Worm (Caenorhabditis elegans) whole organism, young adult: Measurements from ENCODE around the gene srbc-63.

Experiments
- B0019.2 ChIP-seq: fragments of 200-800 bp; sonication (Bioruptor generic); conservative IDR thresholded peaks from 2 replicates; pipeline ENCODE4 v1.3.6; 2022; ENCODE audit warnings: missing genetic modification reagents, missing genetic modification characterization, missing compliant biosample characterization
- B0035.1 ChIP-seq: sonication (generic microtip); optimal IDR thresholded peaks from 2 replicates; lab custom pipeline; 2016; ENCODE audit warnings: missing genetic modification characterization, mild to moderate bottlenecking, missing compliant biosample characterization, missing genotype, missing genetic modification reagents
- F10E7.11 ChIP-seq: sonication (generic microtip); optimal IDR thresholded peaks from 2 replicates; lab custom pipeline; 2017; ENCODE audit warnings: mild to moderate bottlenecking, missing genetic modification characterization, moderate library complexity, missing compliant biosample characterization
- F39B2.1 ChIP-seq: fragments of 200-800 bp; sonication (Bioruptor generic); IDR thresholded peaks from 2 replicates; pipeline ENCODE4 v1.3.6; 2022; ENCODE audit warnings: missing genetic modification reagents, missing genetic modification characterization, missing compliant biosample characterization
- F49E8.2 ChIP-seq: sonication (generic microtip); optimal IDR thresholded peaks from 3 replicates; lab custom pipeline; 2017; ENCODE audit warnings: missing genetic modification characterization, mild to moderate bottlenecking, missing compliant biosample characterization, antibody characterized with exemption, moderate library complexity; ENCODE audit not compliant: insufficient read depth
- F55B11.4 ChIP-seq: sonication (generic microtip); optimal IDR thresholded peaks from 2 replicates; lab custom pipeline; 2016; ENCODE audit warnings: missing compliant biosample characterization, missing genetic modification characterization, borderline replicate concordance; ENCODE audit not compliant: insufficient read depth
- K12H6.12 ChIP-seq: fragments of 200-800 bp; sonication (Bioruptor generic); optimal IDR thresholded peaks from 2 replicates; lab custom pipeline; 2018; ENCODE audit warnings: mild to moderate bottlenecking, missing genetic modification characterization, missing compliant biosample characterization
- T26A5.8 ChIP-seq: sonication (generic microtip); optimal IDR thresholded peaks from 2 replicates; lab custom pipeline; 2016; ENCODE audit warnings: missing genetic modification characterization, missing compliant biosample characterization
- Y53F4B.3 ChIP-seq: fragments of 200-800 bp; sonication (Bioruptor generic); IDR thresholded peaks from 2 replicates; pipeline ENCODE4 v1.3.6; 2022; ENCODE audit warnings: missing genetic modification reagents, missing genetic modification characterization, missing compliant biosample characterization
- Y53G8AR.9 ChIP-seq: fragments of 200-800 bp; sonication (Bioruptor generic); conservative IDR thresholded peaks from 2 replicates; pipeline ENCODE4 v1.3.6; 2022; ENCODE audit warnings: missing genetic modification reagents, missing genetic modification characterization, missing compliant biosample characterization
- Y79H2A.3 ChIP-seq: fragments of 200-800 bp; sonication (Bioruptor generic); conservative IDR thresholded peaks from 2 replicates; pipeline ENCODE4 v1.3.6; 2022; ENCODE audit warnings: missing genetic modification reagents, missing genetic modification characterization, missing compliant biosample characterization
- aptf-3 ChIP-seq: fragments of 200-800 bp; sonication (Bioruptor generic); IDR thresholded peaks from 2 replicates; pipeline ENCODE4 v1.3.6; 2022; ENCODE audit warnings: missing genetic modification characterization, missing compliant biosample characterization
- athp-1 ChIP-seq: sonication (generic microtip); optimal IDR thresholded peaks from 2 replicates; lab custom pipeline; 2017; ENCODE audit warnings: mild to moderate bottlenecking, missing genetic modification characterization, missing compliant biosample characterization
- ceh-100 ChIP-seq: fragments of 200-800 bp; sonication (Bioruptor generic); IDR thresholded peaks from 2 replicates; pipeline ENCODE4 v1.3.6; 2022; ENCODE audit warnings: missing genetic modification reagents, missing genetic modification characterization, missing compliant biosample characterization
- ceh-27 ChIP-seq: fragments of 200-800 bp; sonication (Bioruptor generic); optimal IDR thresholded peaks from 2 replicates; lab custom pipeline; 2018; ENCODE audit warnings: mild to moderate bottlenecking, missing genetic modification characterization, moderate library complexity, missing compliant biosample characterization
- ceh-58 ChIP-seq: fragments of 200-800 bp; sonication (Bioruptor generic); IDR thresholded peaks from 2 replicates; pipeline ENCODE4 v1.3.6; 2022; ENCODE audit warnings: missing genetic modification characterization, missing compliant biosample characterization
- ceh-79 ChIP-seq: sonication (generic microtip); optimal IDR thresholded peaks from 2 replicates; lab custom pipeline; 2017; ENCODE audit warnings: mild to moderate bottlenecking, missing genetic modification characterization, missing compliant biosample characterization
- die-1 ChIP-seq: sonication (generic microtip); optimal IDR thresholded peaks from 2 replicates; lab custom pipeline; 2016; ENCODE audit warnings: missing genotype, mild to moderate bottlenecking, missing genetic modification characterization, missing compliant biosample characterization
- dpff-1 ChIP-seq: sonication (generic microtip); optimal IDR thresholded peaks from 2 replicates; lab custom pipeline; 2017; ENCODE audit warnings: mild to moderate bottlenecking, missing genetic modification characterization, missing compliant biosample characterization
- efl-1 ChIP-seq: fragments of 150-350 bp; optimal IDR thresholded peaks from 2 replicates; lab custom pipeline; 2014; ENCODE audit warnings: missing biosample characterization, missing genetic modification reagents, missing genetic modification characterization
- egl-18 ChIP-seq: fragments of 200-800 bp; sonication (Bioruptor generic); IDR thresholded peaks from 2 replicates; pipeline ENCODE4 v1.3.6; 2022; ENCODE audit warnings: missing genetic modification reagents, missing genetic modification characterization, missing compliant biosample characterization
- ekl-4 ChIP-seq: fragments of 200-800 bp; sonication (Bioruptor generic); IDR thresholded peaks from 2 replicates; pipeline ENCODE4 v1.3.6; 2022; ENCODE audit warnings: missing genetic modification reagents, missing genetic modification characterization, missing compliant biosample characterization
- fkh-3 ChIP-seq: sonication (generic microtip); optimal IDR thresholded peaks from 2 replicates; lab custom pipeline; 2016; ENCODE audit warnings: mild to moderate bottlenecking, missing genetic modification characterization, missing compliant biosample characterization
- him-1 ChIP-seq: sonication (generic microtip); optimal IDR thresholded peaks from 2 replicates; lab custom pipeline; 2016; ENCODE audit warnings: missing genotype, missing genetic modification reagents, missing genetic modification characterization, missing compliant biosample characterization
- hlh-26 ChIP-seq: fragments of 200-800 bp; sonication (Bioruptor generic); conservative IDR thresholded peaks from 2 replicates; pipeline ENCODE4 v1.3.6; 2022; ENCODE audit warnings: missing genetic modification reagents, missing genetic modification characterization, missing compliant biosample characterization
- hmg-1.2 ChIP-seq: fragments of 200-800 bp; sonication (Bioruptor generic); IDR thresholded peaks from 2 replicates; pipeline ENCODE4 v1.3.6; 2022; ENCODE audit warnings: missing genetic modification reagents, missing genetic modification characterization, missing compliant biosample characterization
- lin-26 ChIP-seq: fragments of 200-800 bp; sonication (Bioruptor generic); IDR thresholded peaks from 2 replicates; pipeline ENCODE4 v1.3.6; 2022; ENCODE audit warnings: missing genetic modification reagents, missing genetic modification characterization, missing compliant biosample characterization
- lsl-1 ChIP-seq: fragments of 200-800 bp; sonication (Bioruptor generic); optimal IDR thresholded peaks from 2 replicates; lab custom pipeline; 2018; ENCODE audit warnings: mild to moderate bottlenecking, missing genetic modification characterization, moderate library complexity, missing compliant biosample characterization
- lsy-27 ChIP-seq: sonication (generic microtip); optimal IDR thresholded peaks from 2 replicates; lab custom pipeline; 2017; ENCODE audit warnings: missing genetic modification characterization, mild to moderate bottlenecking, missing compliant biosample characterization, antibody characterized with exemption, missing genotype, borderline replicate concordance; ENCODE audit not compliant: insufficient read depth
- madf-10 ChIP-seq: sonication (generic microtip); optimal IDR thresholded peaks from 2 replicates; lab custom pipeline; 2016; ENCODE audit warnings: mild to moderate bottlenecking, missing genetic modification characterization, missing compliant biosample characterization
- madf-3 ChIP-seq: fragments of 200-800 bp; sonication (Bioruptor generic); IDR thresholded peaks from 2 replicates; pipeline ENCODE4 v1.3.6; 2022; ENCODE audit warnings: missing genetic modification reagents, missing genetic modification characterization, missing compliant biosample characterization
- madf-6 ChIP-seq: fragments of 200-800 bp; sonication (Bioruptor generic); IDR thresholded peaks from 2 replicates; pipeline ENCODE4 v1.3.6; 2022; ENCODE audit warnings: missing genetic modification reagents, missing genetic modification characterization, missing compliant biosample characterization
- madf-8 ChIP-seq: fragments of 200-800 bp; sonication (Bioruptor generic); conservative IDR thresholded peaks from 2 replicates; pipeline ENCODE4 v1.3.6; 2022; ENCODE audit warnings: missing genetic modification reagents, missing genetic modification characterization, missing compliant biosample characterization
- mel-28 ChIP-seq: sonication (generic microtip); optimal IDR thresholded peaks from 2 replicates; lab custom pipeline; 2016; ENCODE audit warnings: borderline replicate concordance, mild to moderate bottlenecking, missing genetic modification characterization, missing compliant biosample characterization
- mxl-1 ChIP-seq: sonication (generic microtip); optimal IDR thresholded peaks from 2 replicates; lab custom pipeline; 2016; ENCODE audit warnings: missing genetic modification characterization, missing compliant biosample characterization
- nfya-1 ChIP-seq: sonication (generic microtip); optimal IDR thresholded peaks from 2 replicates; lab custom pipeline; 2017; ENCODE audit warnings: antibody characterized with exemption, missing compliant biosample characterization, missing genetic modification characterization, borderline replicate concordance; ENCODE audit not compliant: insufficient read depth
- nfya-2 ChIP-seq: fragments of 200-800 bp; sonication (Bioruptor generic); IDR thresholded peaks from 2 replicates; pipeline ENCODE4 v1.3.6; 2022; ENCODE audit warnings: missing genetic modification reagents, missing genetic modification characterization, missing compliant biosample characterization
- nfyb-1 ChIP-seq: fragments of 200-800 bp; sonication (Bioruptor generic); IDR thresholded peaks from 2 replicates; pipeline ENCODE4 v1.3.6; 2022; ENCODE audit warnings: missing genetic modification reagents, missing genetic modification characterization, missing compliant biosample characterization
- nhr-27 ChIP-seq: fragments of 200-800 bp; sonication (Bioruptor generic); optimal IDR thresholded peaks from 2 replicates; lab custom pipeline; 2018; ENCODE audit warnings: mild to moderate bottlenecking, missing genetic modification characterization, moderate library complexity, missing compliant biosample characterization
- rec-8 ChIP-seq, 2 experiments: sonication (generic microtip); optimal IDR thresholded peaks; 2 replicates each; lab custom pipeline; 2016; ENCODE audit warnings: mild to moderate bottlenecking in 2 of 2, missing genetic modification characterization in 2 of 2, missing genetic modification reagents in 2 of 2, missing genotype in 2 of 2, missing biosample characterization in 1 of 2, missing compliant biosample characterization in 1 of 2, moderate library complexity in 1 of 2
- sea-2 ChIP-seq: fragments of 200-800 bp; sonication (Bioruptor generic); IDR thresholded peaks from 2 replicates; pipeline ENCODE4 v1.3.6; 2022; ENCODE audit warnings: missing genetic modification characterization, missing compliant biosample characterization
- snpc-1.1 ChIP-seq: sonication (generic microtip); optimal IDR thresholded peaks from 2 replicates; lab custom pipeline; 2017; ENCODE audit warnings: missing genetic modification characterization, mild to moderate bottlenecking, missing compliant biosample characterization, antibody characterized with exemption, moderate library complexity, missing genotype, missing genetic modification reagents; ENCODE audit not compliant: insufficient read depth
- snpc-1.3 ChIP-seq: sonication (generic microtip); optimal IDR thresholded peaks from 2 replicates; lab custom pipeline; 2017; ENCODE audit warnings: missing genetic modification characterization, mild to moderate bottlenecking, missing compliant biosample characterization, antibody characterized with exemption, moderate library complexity, missing genotype, missing genetic modification reagents; ENCODE audit not compliant: insufficient read depth
- snpc-3.4 ChIP-seq: sonication (generic microtip); optimal IDR thresholded peaks from 2 replicates; lab custom pipeline; 2017; ENCODE audit warnings: missing genetic modification characterization, mild to moderate bottlenecking, missing compliant biosample characterization, antibody characterized with exemption, moderate library complexity, missing genotype, missing genetic modification reagents
- sptf-2 ChIP-seq: fragments of 200-800 bp; sonication (Bioruptor generic); optimal IDR thresholded peaks from 2 replicates; lab custom pipeline; 2018; ENCODE audit warnings: mild to moderate bottlenecking, missing genetic modification characterization, missing compliant biosample characterization
- tbp1 ChIP-seq: fragments of 200-800 bp; sonication (Bioruptor generic); optimal IDR thresholded peaks from 2 replicates; lab custom pipeline; 2018; ENCODE audit warnings: mild to moderate bottlenecking, missing genetic modification characterization, missing compliant biosample characterization
- unc-130 ChIP-seq: sonication (generic microtip); optimal IDR thresholded peaks from 2 replicates; lab custom pipeline; 2016; ENCODE audit warnings: missing genetic modification reagents, missing genetic modification characterization, missing compliant biosample characterization
- ztf-26 ChIP-seq: sonication (generic microtip); optimal IDR thresholded peaks from 2 replicates; lab custom pipeline; 2017; ENCODE audit warnings: missing genetic modification characterization, missing compliant biosample characterization

srbc-63 gene

ce11 chrV:15454322-15454721, 41.8 kb upstream of the srbc-63 start (continued):
- no peak for TF ChIP-seq nfyb-1
- TF ChIP-seq ceh-79 (tag; lab: Kevin White, UChicago), result no peak
- peak; percentile 48 for TF ChIP-seq die-1 (tag; lab: Kevin White, UChicago)
- TF ChIP-seq ceh-27 (GFP tag; lab: Kevin White, UChicago), result no peak
- peak; percentile 32 for TF ChIP-seq fkh-3 (tag; lab: Kevin White, UChicago)
- TF ChIP-seq aptf-3, result 0 out of 2 replicates have a peak, but pooled peaks have one; percentile 26
- TF ChIP-seq snpc-1.3 (tag; lab: Kevin White, UChicago), result no peak
- TF ChIP-seq B0035.1, result no peak
- TF ChIP-seq Y53F4B.3 (GFP tag; lab: Robert Waterston, UW), result 0 out of 2 replicates have a peak, but pooled peaks have one; percentile 28
- TF ChIP-seq sea-2, result no peak
- no peak for TF ChIP-seq madf-3 (GFP tag; lab: Robert Waterston, UW)
- TF ChIP-seq nhr-27, result no peak
- TF ChIP-seq B0019.2 (GFP tag; lab: Robert Waterston, UW), result no peak
- no peak for TF ChIP-seq snpc-3.4 (tag; lab: Kevin White, UChicago)
- peak; percentile 86 for TF ChIP-seq tbp1 (GFP tag; lab: Kevin White, UChicago)
- TF ChIP-seq ekl-4 (GFP tag; lab: Robert Waterston, UW), result peak; percentile 31; the same call in 1 of the 2 replicates
- TF ChIP-seq ztf-26 (tag; lab: Kevin White, UChicago), result no peak
- TF ChIP-seq athp-1 (tag; lab: Kevin White, UChicago), result peak; percentile 17
- peak; percentile 93 for TF ChIP-seq lin-26
- TF ChIP-seq hmg-1.2 (GFP tag; lab: Robert Waterston, UW), result peak; percentile 49
- TF ChIP-seq ceh-58, result no peak; the same call in 1 of the 2 replicates
- no peak for TF ChIP-seq lsy-27 (tag; lab: Kevin White, UChicago)
- no peak for TF ChIP-seq K12H6.12
- TF ChIP-seq Y53G8AR.9 (GFP tag; lab: Robert Waterston, UW), result no peak
- TF ChIP-seq ceh-100, result no peak
- no peak for TF ChIP-seq dpff-1 (tag; lab: Kevin White, UChicago)
- no peak for TF ChIP-seq sptf-2 (GFP tag; lab: Kevin White, UChicago)
- no peak for TF ChIP-seq efl-1 (GFP tag; lab: Kevin White, UChicago)
- no peak for TF ChIP-seq F49E8.2 (tag; lab: Kevin White, UChicago)
- TF ChIP-seq hlh-26 (GFP tag; lab: Robert Waterston, UW), result no peak
- no peak for TF ChIP-seq snpc-1.1
- TF ChIP-seq F39B2.1 (GFP tag; lab: Robert Waterston, UW), result no peak; the same call in 1 of the 2 replicates
- TF ChIP-seq Y79H2A.3 (GFP tag; lab: Robert Waterston, UW), result no peak
- TF ChIP-seq egl-18 (GFP tag; lab: Robert Waterston, UW), result 0 out of 2 replicates have a peak, but pooled peaks have one; percentile 59
- TF ChIP-seq madf-6, result peak; percentile 65
- TF ChIP-seq unc-130 (GFP tag; lab: Kevin White, UChicago), result no peak
- TF ChIP-seq nfya-1, result no peak
- TF ChIP-seq F55B11.4 (tag; lab: Kevin White, UChicago), result no peak
- no peak for TF ChIP-seq T26A5.8 (tag; lab: Kevin White, UChicago)
- TF ChIP-seq F10E7.11 (tag; lab: Kevin White, UChicago), result no peak
- TF ChIP-seq rec-8 (tag; optimal IDR thresholded peaks at IDR 0.05; lab: Kevin White, UChicago), result peak in 1 of 2 experiments; percentile 67
- no peak for TF ChIP-seq nfya-2 (GFP tag; lab: Robert Waterston, UW)
- TF ChIP-seq madf-10, result no peak
- TF ChIP-seq mel-28 (tag; lab: Kevin White, UChicago), result no peak
- TF ChIP-seq madf-8 (GFP tag; lab: Robert Waterston, UW), result no peak
- peak; percentile 10 for TF ChIP-seq mxl-1 (tag; lab: Kevin White, UChicago)
- TF ChIP-seq him-1 (tag; lab: Kevin White, UChicago), result peak; percentile 57
- peak; percentile 34 for TF ChIP-seq lsl-1
